Worm (Caenorhabditis elegans) whole organism, midembryonic: ENCODE measurements around the gene Y57E12AL.6.

ENCODE experiments used
- T22C8.4 ChIP-seq: fragments of 200-800 bp; sonication (Bioruptor generic); IDR thresholded peaks from 2 replicates; pipeline ENCODE4 v1.3.6; 2022; ENCODE audit warnings: missing genetic modification characterization, missing compliant biosample characterization
- cog-1 ChIP-seq: sonication (generic microtip); optimal IDR thresholded peaks from 2 replicates; lab custom pipeline; 2016; ENCODE audit warnings: missing genetic modification characterization, missing compliant biosample characterization
- flt-1 ChIP-seq: fragments of 200-800 bp; sonication (Bioruptor generic); IDR thresholded peaks from 2 replicates; pipeline ENCODE4 v1.3.6; 2022; ENCODE audit warnings: missing genetic modification characterization, missing compliant biosample characterization
- klf-2 ChIP-seq: fragments of 200-800 bp; sonication (Bioruptor generic); conservative IDR thresholded peaks from 2 replicates; pipeline ENCODE4 v1.3.6; 2022; ENCODE audit warnings: missing genetic modification reagents, missing genetic modification characterization, missing compliant biosample characterization
- med-1 ChIP-seq: sonication (generic microtip); optimal IDR thresholded peaks from 2 replicates; lab custom pipeline; 2017; ENCODE audit warnings: missing genetic modification characterization, mild to moderate bottlenecking, missing compliant biosample characterization, antibody characterized with exemption, missing genetic modification reagents; ENCODE audit not compliant: insufficient read depth
- ref-1 ChIP-seq: fragments of 200-800 bp; sonication (Bioruptor generic); conservative IDR thresholded peaks from 2 replicates; pipeline ENCODE4 v1.3.6; 2022; ENCODE audit warnings: missing genetic modification reagents, missing genetic modification characterization, missing compliant biosample characterization
- tab-1 ChIP-seq: fragments of 200-800 bp; sonication (Bioruptor generic); IDR thresholded peaks from 2 replicates; pipeline ENCODE4 v1.3.6; 2022; ENCODE audit warnings: missing genetic modification characterization, missing compliant biosample characterization
- ztf-23 ChIP-seq: fragments of 200-800 bp; sonication (Bioruptor generic); IDR thresholded peaks from 2 replicates; pipeline ENCODE4 v1.3.6; 2022; ENCODE audit warnings: missing genetic modification reagents, missing genetic modification characterization, missing compliant biosample characterization
- ztf-29 ChIP-seq: fragments of 200-800 bp; sonication (Bioruptor generic); IDR thresholded peaks from 2 replicates; pipeline ENCODE4 v1.3.6; 2022; ENCODE audit warnings: missing genetic modification reagents, missing genetic modification characterization, missing compliant biosample characterization

Gene Y57E12AL.6

DNA sequence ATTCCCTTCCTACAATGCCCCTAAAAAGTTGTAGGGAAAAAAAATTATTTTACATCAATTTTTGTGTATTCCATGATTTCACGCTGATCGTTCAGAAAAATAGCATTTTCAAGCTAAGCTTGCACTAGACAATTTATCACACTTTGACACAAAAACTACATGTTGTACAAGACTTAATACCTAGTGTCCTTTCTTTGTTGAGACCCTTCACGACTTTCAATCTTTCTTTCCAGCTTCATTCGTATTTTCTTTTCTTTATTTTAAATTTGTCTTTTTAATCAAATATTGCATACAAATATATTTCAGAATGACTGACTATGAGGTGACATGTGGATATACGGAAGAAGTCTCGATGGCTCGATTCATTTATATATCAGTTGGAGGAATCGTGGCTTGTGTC, 14.3 kb downstream of the Y57E12AL.6 start, which contains the start of gene F20A1.2:
Gene F20A1.2 (plus strand): TSS at position 301 of the 400 bp plus-strand sequence.
- TF ChIP-seq cog-1 (tag; lab: Kevin White, UChicago) (no peak), ztf-23 (GFP tag; lab: Robert Waterston, UW) (no peak), ztf-29 (GFP tag; lab: Robert Waterston, UW) (no peak), tab-1 (no peak), klf-2 (GFP tag; lab: Robert Waterston, UW) (no peak), T22C8.4 (GFP tag; lab: Robert Waterston, UW) (no peak), med-1 (GFP tag; lab: Kevin White, UChicago) (no peak), flt-1 (GFP tag; lab: Robert Waterston, UW) (no peak), ref-1 (GFP tag; lab: Robert Waterston, UW) (no peak)

DNA sequence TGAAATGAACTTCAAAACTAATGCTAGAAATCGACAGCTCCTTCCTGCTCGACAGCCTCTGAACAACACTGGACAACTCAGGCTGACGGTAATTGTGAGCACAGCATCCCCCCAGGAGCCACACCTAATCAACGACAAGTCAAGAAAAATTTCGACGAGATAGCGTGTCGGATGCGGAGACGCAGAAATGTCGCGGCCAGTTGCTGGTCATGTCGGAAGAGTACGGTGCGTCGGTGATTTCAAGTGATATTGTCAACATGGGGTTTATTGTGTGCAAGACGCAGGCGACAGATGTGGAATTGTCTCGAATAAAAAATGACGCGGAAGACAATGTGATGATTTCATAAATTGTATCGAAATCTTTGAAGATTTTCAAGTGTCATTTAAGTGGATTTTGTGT, 23.8 kb downstream of the Y57E12AL.6 start, which contains the start of gene twk-11:
Gene twk-11 (minus strand): TSS at position 101 of the 400 bp plus-strand sequence.
- no peak for TF ChIP-seq ref-1 (GFP tag; lab: Robert Waterston, UW)
- TF ChIP-seq klf-2 (GFP tag; lab: Robert Waterston, UW) = no peak
- no peak for TF ChIP-seq ztf-29 (GFP tag; lab: Robert Waterston, UW)
- no peak for TF ChIP-seq ztf-23 (GFP tag; lab: Robert Waterston, UW)
- no peak for TF ChIP-seq cog-1 (tag; lab: Kevin White, UChicago)
- TF ChIP-seq med-1 (GFP tag; lab: Kevin White, UChicago) = no peak
- no peak for TF ChIP-seq flt-1 (GFP tag; lab: Robert Waterston, UW)
- TF ChIP-seq T22C8.4 (GFP tag; lab: Robert Waterston, UW) = no peak
- no peak for TF ChIP-seq tab-1

ce11 chrV:7027055-7027454, 33.2 kb downstream of the Y57E12AL.6 start, which contains the start of gene F20A1.6:
F20A1.6 (minus strand) TSS chrV:7027155.
- TF ChIP-seq cog-1 (tag; lab: Kevin White, UChicago) (no peak), tab-1 (no peak), ztf-29 (GFP tag; lab: Robert Waterston, UW) (no peak), T22C8.4 (GFP tag; lab: Robert Waterston, UW) (no peak), ztf-23 (GFP tag; lab: Robert Waterston, UW) (no peak), flt-1 (GFP tag; lab: Robert Waterston, UW) (no peak), med-1 (GFP tag; lab: Kevin White, UChicago) (no peak), klf-2 (GFP tag; lab: Robert Waterston, UW) (no peak), ref-1 (GFP tag; lab: Robert Waterston, UW) (no peak)

DNA sequence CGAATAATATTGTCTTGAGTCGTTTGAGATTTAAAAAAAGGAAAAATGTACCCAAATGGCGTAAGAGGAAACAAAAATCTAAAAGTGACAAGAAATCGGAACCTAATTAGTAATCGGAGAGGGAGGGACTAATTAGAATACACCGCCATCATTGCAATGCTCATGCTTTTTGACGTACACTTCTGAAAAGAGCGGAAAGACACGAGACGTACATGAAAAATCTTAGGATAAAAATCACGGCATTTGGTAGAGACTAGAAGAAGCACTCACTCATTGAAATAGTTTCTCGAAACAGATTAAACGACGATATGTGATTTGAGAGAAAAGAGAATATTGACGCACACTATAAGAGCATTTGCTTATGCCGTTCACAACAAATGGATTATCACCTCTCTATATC, 37.3 kb downstream of the Y57E12AL.6 start:
- no peak for TF ChIP-seq T22C8.4 (GFP tag; lab: Robert Waterston, UW)
- TF ChIP-seq ztf-29 (GFP tag; lab: Robert Waterston, UW) = no peak
- TF ChIP-seq flt-1 (GFP tag; lab: Robert Waterston, UW) = no peak
- TF ChIP-seq klf-2 (GFP tag; lab: Robert Waterston, UW) = no peak
- TF ChIP-seq cog-1 (tag; lab: Kevin White, UChicago) = no peak
- no peak for TF ChIP-seq ztf-23 (GFP tag; lab: Robert Waterston, UW)
- TF ChIP-seq tab-1 = no peak
- TF ChIP-seq ref-1 (GFP tag; lab: Robert Waterston, UW) = no peak
- TF ChIP-seq med-1 (GFP tag; lab: Kevin White, UChicago) = no peak

DNA sequence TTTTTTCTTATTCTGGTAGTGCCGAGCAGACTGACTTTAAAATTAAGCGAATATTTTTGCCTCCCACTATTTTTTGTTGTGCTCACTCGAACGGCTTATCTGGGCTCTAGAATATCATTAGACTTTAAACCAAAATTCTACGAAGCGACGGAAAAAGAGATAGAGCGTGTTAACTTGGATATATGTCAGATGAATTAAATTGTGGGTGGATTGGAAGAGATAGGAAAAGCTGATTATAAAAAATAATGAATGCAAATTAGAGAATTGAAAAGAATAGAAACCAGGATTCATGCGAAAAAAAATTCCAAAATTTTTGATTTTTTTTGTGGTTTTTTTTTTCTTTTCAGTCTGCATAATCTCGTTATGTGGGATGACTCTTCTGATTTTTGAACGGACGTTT, 38.5 kb downstream of the Y57E12AL.6 start, which contains the start of gene F20A1.4:
Gene F20A1.4 (minus strand): TSS at position 101 of the 400 bp plus-strand sequence.
- TF ChIP-seq ztf-23 (GFP tag; lab: Robert Waterston, UW) (no peak), ref-1 (GFP tag; lab: Robert Waterston, UW) (no peak), flt-1 (GFP tag; lab: Robert Waterston, UW) (no peak), med-1 (GFP tag; lab: Kevin White, UChicago) (no peak), klf-2 (GFP tag; lab: Robert Waterston, UW) (no peak), cog-1 (tag; lab: Kevin White, UChicago) (no peak), T22C8.4 (GFP tag; lab: Robert Waterston, UW) (no peak), ztf-29 (GFP tag; lab: Robert Waterston, UW) (no peak), tab-1 (no peak)

- TF ChIP-seq med-1 (GFP tag; lab: Kevin White, UChicago) (no peak), tab-1 (no peak), ztf-23 (GFP tag; lab: Robert Waterston, UW) (no peak), flt-1 (GFP tag; lab: Robert Waterston, UW) (no peak)
Measured at ce11 chrV:7017059-7017458, 43.2 kb downstream of the Y57E12AL.6 start, which contains the start of gene srsx-32. srsx-32 (plus strand) TSS chrV:7017359.

DNA sequence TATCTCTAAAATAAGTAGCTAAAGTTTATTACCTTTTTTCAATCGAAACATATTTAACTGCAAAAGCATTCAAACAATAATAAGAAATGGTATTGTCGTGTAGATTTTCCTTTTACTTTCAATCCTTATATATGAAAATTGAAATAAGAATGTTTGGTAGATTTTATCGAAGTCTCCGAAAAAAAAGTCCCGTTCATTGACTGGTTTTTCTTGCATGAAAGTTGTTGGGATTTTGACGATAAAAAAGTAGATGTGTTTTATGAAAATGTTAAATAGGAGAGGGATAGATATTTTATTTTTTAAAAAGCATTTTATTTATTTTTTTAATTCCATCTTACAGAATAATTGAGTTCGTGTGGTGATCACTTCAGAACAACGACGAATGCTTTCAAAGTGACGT, 44.4 kb downstream of the Y57E12AL.6 start, which contains the start of gene C33G8.13:
Gene C33G8.13 (minus strand): TSS at position 101 of the 400 bp plus-strand sequence.
- no peak for TF ChIP-seq tab-1
- TF ChIP-seq ztf-23 (GFP tag; lab: Robert Waterston, UW) = no peak
- TF ChIP-seq med-1 (GFP tag; lab: Kevin White, UChicago) = no peak
- TF ChIP-seq cog-1 (tag; lab: Kevin White, UChicago) = no peak
- no peak for TF ChIP-seq flt-1 (GFP tag; lab: Robert Waterston, UW)
- TF ChIP-seq T22C8.4 (GFP tag; lab: Robert Waterston, UW) = no peak
- no peak for TF ChIP-seq ztf-29 (GFP tag; lab: Robert Waterston, UW)
- no peak for TF ChIP-seq ref-1 (GFP tag; lab: Robert Waterston, UW)
- no peak for TF ChIP-seq klf-2 (GFP tag; lab: Robert Waterston, UW)

DNA sequence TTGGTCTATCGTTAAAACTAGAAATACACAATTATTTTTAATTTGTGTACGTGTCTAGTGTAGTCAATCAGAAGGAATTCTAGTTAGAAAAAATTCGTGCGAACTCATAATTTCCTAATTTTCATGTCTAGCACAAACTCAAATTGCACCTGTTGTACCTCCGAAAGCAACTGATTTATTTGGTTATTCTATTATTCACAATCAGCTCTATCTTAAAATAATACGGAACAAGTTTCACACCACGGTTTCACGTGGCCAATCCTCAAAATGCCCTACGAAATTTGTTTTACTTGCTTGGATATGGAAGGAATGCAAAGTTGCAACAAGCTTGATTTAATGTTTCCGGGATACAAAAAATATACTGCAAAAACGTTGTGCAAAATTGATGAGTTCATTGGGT, 47.7 kb downstream of the Y57E12AL.6 start, which contains the start of gene srw-127:
Gene srw-127 (plus strand): TSS at position 301 of the 400 bp plus-strand sequence.
- TF ChIP-seq med-1 (GFP tag; lab: Kevin White, UChicago) = no peak
- TF ChIP-seq ztf-29 (GFP tag; lab: Robert Waterston, UW) = no peak
- no peak for TF ChIP-seq T22C8.4 (GFP tag; lab: Robert Waterston, UW)
- no peak for TF ChIP-seq ref-1 (GFP tag; lab: Robert Waterston, UW)
- no peak for TF ChIP-seq tab-1
- no peak for TF ChIP-seq flt-1 (GFP tag; lab: Robert Waterston, UW)
- TF ChIP-seq klf-2 (GFP tag; lab: Robert Waterston, UW) = no peak
- no peak for TF ChIP-seq cog-1 (tag; lab: Kevin White, UChicago)
- no peak for TF ChIP-seq ztf-23 (GFP tag; lab: Robert Waterston, UW)
